Worm (Caenorhabditis elegans): ENCODE data around the gene moc-2.

The moc-2 gene

DNA sequence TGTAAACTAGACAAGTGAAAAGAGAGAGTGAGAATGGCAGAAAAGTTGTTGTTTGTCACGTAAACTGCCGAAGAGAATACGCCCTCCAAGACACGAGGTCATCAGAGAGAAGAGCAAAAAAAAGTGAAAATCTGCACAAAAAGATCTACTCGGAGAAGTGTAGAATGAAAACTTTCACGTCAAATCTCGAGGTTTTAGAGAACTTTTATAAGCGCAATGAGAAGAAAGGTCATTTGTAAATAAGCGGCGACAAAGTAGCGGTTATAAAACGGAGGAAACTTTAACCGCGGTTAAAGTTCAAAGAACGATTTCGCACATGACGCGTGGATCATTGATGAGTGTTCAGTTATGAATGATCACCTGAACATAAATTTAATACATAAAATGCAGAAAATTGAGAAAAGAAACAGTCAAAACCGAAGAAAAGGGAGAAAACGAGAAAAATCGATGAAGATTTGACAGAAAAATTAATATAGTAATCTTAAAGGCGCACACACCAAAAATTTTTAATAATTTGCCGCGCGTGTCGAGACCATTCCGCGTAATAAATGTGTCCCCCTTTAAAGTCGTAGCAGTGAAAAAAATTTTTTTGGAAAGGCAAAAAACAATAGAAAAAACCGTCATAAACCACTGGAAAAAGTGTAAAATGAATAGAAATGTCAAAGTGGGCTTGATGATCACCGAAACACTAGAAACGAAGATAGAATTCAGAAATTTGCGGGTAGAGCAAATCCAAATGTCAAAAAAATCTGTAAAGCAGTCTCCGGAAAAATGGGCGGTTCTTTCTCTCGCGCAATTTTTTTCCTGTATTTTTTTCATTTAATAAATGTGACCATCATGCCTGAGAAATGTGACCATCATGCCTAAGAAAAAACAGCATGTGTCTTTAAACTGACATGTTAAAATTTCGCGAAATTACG lies 13.6 kb upstream of the moc-2 start (continued):
- TF ChIP-seq pha-4 (GFP tag; IDR thresholded peaks at IDR 0.05) (no peak), pha-4 (tag; optimal IDR thresholded peaks at IDR 0.05) (no peak), Y48G9A.11 (GFP tag; IDR thresholded peaks at IDR 0.05) (no peak), sdz-12 (GFP tag; optimal IDR thresholded peaks at IDR 0.05) (no peak), F44E2.7 (GFP tag; IDR thresholded peaks at IDR 0.05) (no peak), dmd-9 (GFP tag; IDR thresholded peaks at IDR 0.05) (no peak), ceh-32 (tag; optimal IDR thresholded peaks at IDR 0.05; ENCODE audit: poor library complexity) (no peak), spr-3 (GFP tag; optimal IDR thresholded peaks at IDR 0.05) (no peak), spr-1 (tag; optimal IDR thresholded peaks at IDR 0.05) (no peak), mxl-3 (GFP tag; optimal IDR thresholded peaks at IDR 0.05) (peak; percentile 47), nhr-41 (GFP tag; IDR thresholded peaks at IDR 0.05) (no peak), daf-8 (GFP tag; IDR thresholded peaks at IDR 0.05) (no peak), ZK337.2 (GFP tag; IDR thresholded peaks at IDR 0.05) (no peak), daf-16 (GFP tag; optimal IDR thresholded peaks at IDR 0.05) (no peak), daf-16 (tag; optimal IDR thresholded peaks at IDR 0.05) (peak; percentile 10), ceh-20 (GFP tag; IDR thresholded peaks at IDR 0.05) (peak; percentile 56; the same call in 1 of the 2 replicates), dmd-6 (GFP tag; IDR thresholded peaks at IDR 0.05) (peak; percentile 40), arid-1 (GFP tag; conservative IDR thresholded peaks at IDR 0.05) (no peak), ama-1 (optimal IDR thresholded peaks at IDR 0.05) (peak; percentile 88), hlh-30 (tag; optimal IDR thresholded peaks at IDR 0.05; ENCODE audit: insufficient read depth) (peak; percentile 93), mdt-29 (GFP tag; IDR thresholded peaks at IDR 0.05) (no peak), fos-1 (tag; optimal IDR thresholded peaks at IDR 0.05) (no peak), aly-2 (tag; optimal IDR thresholded peaks at IDR 0.05) (no peak), nhr-25 (tag; optimal IDR thresholded peaks at IDR 0.05; ENCODE audit: borderline replicate concordance, insufficient read depth) (peak; percentile 90), duxl-1 (tag; optimal IDR thresholded peaks at IDR 0.05; ENCODE audit: poor library complexity) (no peak), aha-1 (tag) (peak; percentile 99), nhr-42 (GFP tag; IDR thresholded peaks at IDR 0.05) (no peak), F10B5.3 (tag; optimal IDR thresholded peaks at IDR 0.05) (no peak), cey-2 (tag; optimal IDR thresholded peaks at IDR 0.05; ENCODE audit: borderline replicate concordance, insufficient read depth) (peak; percentile 47), Y75B8A.6 (GFP tag; IDR thresholded peaks at IDR 0.05) (no peak), daf-19 (GFP tag; conservative IDR thresholded peaks at IDR 0.05) (no peak), Y5F2A.4 (GFP tag; optimal IDR thresholded peaks at IDR 0.05) (no peak), vab-7 (GFP tag; IDR thresholded peaks at IDR 0.05) (no peak), lim-7 (GFP tag; IDR thresholded peaks at IDR 0.05) (no peak), nhr-237 (tag; optimal IDR thresholded peaks at IDR 0.05) (no peak), zip-11 (GFP tag; IDR thresholded peaks at IDR 0.05) (no peak), mes-2 (tag; optimal IDR thresholded peaks at IDR 0.05; ENCODE audit: poor library complexity, severe bottlenecking) (no peak), nhr-6 (tag; optimal IDR thresholded peaks at IDR 0.05) (peak; percentile 64), unc-130 (GFP tag; optimal IDR thresholded peaks at IDR 0.05) (no peak), zfp-3 (GFP tag; conservative IDR thresholded peaks at IDR 0.05) (no peak), nhr-10 (tag; optimal IDR thresholded peaks at IDR 0.05) (no peak), zip-2 (tag; optimal IDR thresholded peaks at IDR 0.05) (no peak), tag-97 (GFP tag; IDR thresholded peaks at IDR 0.05) (no peak), lin-1 (GFP tag; IDR thresholded peaks at IDR 0.05) (no peak), T26A8.4 (GFP tag; IDR thresholded peaks at IDR 0.05) (no peak), lin-15B (tag; optimal IDR thresholded peaks at IDR 0.05) (no peak), hif-1 (tag; optimal IDR thresholded peaks at IDR 0.05) (peak; percentile 85 to 99), unc-62 (GFP tag; optimal IDR thresholded peaks at IDR 0.05 in 1 of 2) (peak in 1 of 2 experiments; percentile 98), unc-62 (tag; optimal IDR thresholded peaks at IDR 0.05) (no peak), skn-1 (tag; optimal IDR thresholded peaks at IDR 0.05) (no peak)

Data from whole organism, L4 larva.